Fruit fly (Drosophila melanogaster): ENCODE measurements around the gene mor.

The mor gene

DNA sequence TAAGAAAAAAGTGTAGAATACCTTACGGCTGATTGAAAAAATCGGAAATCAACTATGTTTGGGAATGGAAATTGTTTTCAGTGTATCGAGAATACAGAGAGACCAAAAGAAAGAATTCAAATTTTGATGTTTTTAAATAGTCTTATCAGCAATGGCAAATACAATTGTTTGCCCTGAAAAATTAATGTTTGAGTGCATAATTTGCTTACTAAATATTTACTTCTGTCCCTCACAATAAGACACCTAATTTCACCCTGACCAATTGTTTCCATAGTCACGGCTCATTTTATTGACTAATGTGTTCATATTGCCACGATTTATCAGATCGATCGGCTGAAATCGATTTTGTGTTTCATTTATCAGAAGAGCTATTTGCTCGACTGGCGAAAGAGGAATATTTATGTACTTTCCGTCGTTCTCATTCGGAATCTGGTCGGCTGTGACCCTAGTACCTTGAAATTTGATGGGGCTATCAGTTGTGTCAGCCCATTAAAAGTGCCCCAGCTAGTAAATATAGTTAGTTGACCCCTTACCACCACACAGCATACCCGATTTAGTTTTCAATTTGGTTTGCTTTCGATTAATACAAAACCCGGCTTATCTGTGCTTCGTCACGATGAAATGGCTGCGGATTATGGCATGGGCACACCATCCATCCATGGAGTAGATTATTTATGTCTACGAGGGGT lies 11.0 kb upstream of the mor start (continued):
- TF ChIP-seq nom (GFP tag; optimal IDR thresholded peaks at IDR 0.05) (no peak), Abd-B (GFP tag; optimal IDR thresholded peaks at IDR 0.05) (no peak), CG4854 (GFP tag; optimal IDR thresholded peaks at IDR 0.05) (no peak), nerfin-2 (GFP tag; IDR thresholded peaks at IDR 0.05; ENCODE audit: partially characterized antibody) (no peak), zfh2 (GFP tag; optimal IDR thresholded peaks at IDR 0.05) (no peak), CG17186 (GFP tag; optimal IDR thresholded peaks at IDR 0.05) (no peak), abd-A (tag; optimal IDR thresholded peaks at IDR 0.05) (no peak), dm (GFP tag; optimal IDR thresholded peaks at IDR 0.05) (no peak), MTF-1 (GFP tag; optimal IDR thresholded peaks at IDR 0.05; ENCODE audit: borderline replicate concordance) (peak; percentile 33), CG5180 (GFP tag; optimal IDR thresholded peaks at IDR 0.05) (peak; percentile 15), fd96Cb (tag; optimal IDR thresholded peaks at IDR 0.05) (peak; percentile 3), pan (optimal IDR thresholded peaks at IDR 0.05) (no peak), pan (GFP tag; optimal IDR thresholded peaks at IDR 0.05 in 1 of 2, IDR thresholded peaks at IDR 0.05 in 1 of 2) (no peak), slbo (GFP tag; IDR thresholded peaks at IDR 0.05) (no peak), CG31224 (GFP tag; IDR thresholded peaks at IDR 0.05) (no peak), Oli (tag; optimal IDR thresholded peaks at IDR 0.05) (no peak), fd3F (GFP tag; optimal IDR thresholded peaks at IDR 0.05) (no peak), fd64A (GFP tag; optimal IDR thresholded peaks at IDR 0.05) (peak; percentile 63), CG6254 (GFP tag; optimal IDR thresholded peaks at IDR 0.05) (peak; percentile 20), D19A (tag; optimal IDR thresholded peaks at IDR 0.05) (peak; percentile 41), Gug (GFP tag; IDR thresholded peaks at IDR 0.05) (no peak), CG1529 (GFP tag; optimal IDR thresholded peaks at IDR 0.05) (peak; percentile 37), CG12155 (GFP tag; optimal IDR thresholded peaks at IDR 0.05) (no peak), Optix (GFP tag; IDR thresholded peaks at IDR 0.05) (no peak), CG4360 (GFP tag; IDR thresholded peaks at IDR 0.05) (0 out of 2 replicates have a peak, but pooled peaks have one; percentile 15), repo (GFP tag; optimal IDR thresholded peaks at IDR 0.05) (no peak), Bgb (GFP tag; IDR thresholded peaks at IDR 0.05; ENCODE audit: partially characterized antibody) (no peak), CG15479 (GFP tag; optimal IDR thresholded peaks at IDR 0.05) (no peak), CG8089 (GFP tag; optimal IDR thresholded peaks at IDR 0.05) (no peak), maf-S (GFP tag; optimal IDR thresholded peaks at IDR 0.05) (no peak), CG12299 (tag; optimal IDR thresholded peaks at IDR 0.05) (no peak), onecut (GFP tag; IDR thresholded peaks at IDR 0.05) (no peak; the same call in 1 of the 2 replicates), B-H2 (GFP tag; optimal IDR thresholded peaks at IDR 0.05) (no peak), lov (optimal IDR thresholded peaks at IDR 0.05) (no peak), lov (GFP tag; IDR thresholded peaks at IDR 0.05) (no peak), CG1024 (GFP tag; IDR thresholded peaks at IDR 0.05) (no peak), Mes4 (GFP tag; optimal IDR thresholded peaks at IDR 0.05) (peak; percentile 7), Nf-YB (GFP tag; optimal IDR thresholded peaks at IDR 0.05) (peak; percentile 48), kah (GFP tag; optimal IDR thresholded peaks at IDR 0.05) (no peak), cas (GFP tag; IDR thresholded peaks at IDR 0.05) (no peak), TFAM (GFP tag; optimal IDR thresholded peaks at IDR 0.05) (peak; percentile 30), CG15514 (GFP tag; optimal IDR thresholded peaks at IDR 0.05) (no peak), Fer3 (tag; optimal IDR thresholded peaks at IDR 0.05) (peak; percentile 11), lbe (GFP tag; optimal IDR thresholded peaks at IDR 0.05) (no peak), Hmx (GFP tag; optimal IDR thresholded peaks at IDR 0.05) (no peak), Antp (GFP tag; optimal IDR thresholded peaks at IDR 0.05) (no peak), seq (GFP tag; IDR thresholded peaks at IDR 0.05) (no peak), gt (GFP tag; IDR thresholded peaks at IDR 0.05) (no peak), dan (GFP tag; IDR thresholded peaks at IDR 0.05) (no peak), CG43689 (GFP tag; IDR thresholded peaks at IDR 0.05) (no peak), Lim3 (GFP tag; IDR thresholded peaks at IDR 0.05) (no peak)

Measured in whole organism, embryonic.